Worm (Caenorhabditis elegans) whole organism, L2 larva: Measurements from ENCODE around the gene T02H6.10.

Experiments
- C34F6.9 ChIP-seq: fragments of 150-350 bp; optimal IDR thresholded peaks from 2 replicates; lab custom pipeline; 2014; ENCODE audit warnings: missing biosample characterization, missing genetic modification characterization
- F13H6.1 ChIP-seq: sonication (generic microtip); optimal IDR thresholded peaks from 2 replicates; lab custom pipeline; 2016; ENCODE audit warnings: missing genetic modification characterization, missing compliant biosample characterization
- R02D3.7 ChIP-seq: fragments of 150-350 bp; optimal IDR thresholded peaks from 2 replicates; lab custom pipeline; 2014; ENCODE audit warnings: missing biosample characterization, missing genetic modification characterization
- aly-2 ChIP-seq: fragments of 150-350 bp; optimal IDR thresholded peaks from 2 replicates; lab custom pipeline; 2014; ENCODE audit warnings: missing biosample characterization, missing genetic modification characterization
- ama-1 ChIP-seq: fragments of 150-350 bp; optimal IDR thresholded peaks from 2 replicates; lab custom pipeline; 2018; ENCODE audit warnings: inconsistent platforms
- ceh-16 ChIP-seq: fragments of 150-350 bp; optimal IDR thresholded peaks from 2 replicates; lab custom pipeline; 2014; ENCODE audit warnings: missing biosample characterization, missing genetic modification characterization
- elt-1 ChIP-seq: fragments of 150-350 bp; optimal IDR thresholded peaks from 2 replicates; lab custom pipeline; 2014; ENCODE audit warnings: missing biosample characterization, missing genetic modification characterization
- gmeb-1 ChIP-seq: fragments of 150-350 bp; optimal IDR thresholded peaks from 2 replicates; lab custom pipeline; 2014; ENCODE audit warnings: missing biosample characterization, missing genetic modification characterization
- lin-11 ChIP-seq: fragments of 150-350 bp; sonication (generic microtip); optimal IDR thresholded peaks from 2 replicates; lab custom pipeline; 2014; ENCODE audit warnings: missing biosample characterization, missing genetic modification characterization, inconsistent platforms, mixed read lengths
- lin-13 ChIP-seq: fragments of 150-350 bp; optimal IDR thresholded peaks from 2 replicates; lab custom pipeline; 2014; ENCODE audit warnings: missing biosample characterization, missing genetic modification reagents, missing genetic modification characterization
- lin-39 ChIP-seq: fragments of 150-350 bp; optimal IDR thresholded peaks from 2 replicates; lab custom pipeline; 2014; ENCODE audit warnings: missing biosample characterization, missing genetic modification reagents, missing genetic modification characterization
- lsy-2 ChIP-seq, 2 experiments: fragments of 150-350 bp in 1 of 2; sonication (generic microtip) in 1 of 2; optimal IDR thresholded peaks; 2 replicates each; lab custom pipeline; 2014 to 2017; ENCODE audit warnings: missing biosample characterization in 2 of 2, missing genetic modification characterization in 2 of 2
- mab-5 ChIP-seq: fragments of 150-350 bp; optimal IDR thresholded peaks from 2 replicates; lab custom pipeline; 2014; ENCODE audit warnings: missing biosample characterization, missing genetic modification characterization
- mdl-1 ChIP-seq, 2 experiments: fragments of 150-350 bp in 1 of 2; sonication (generic microtip) in 1 of 2; optimal IDR thresholded peaks; 2 replicates each; lab custom pipeline; 2017; ENCODE audit warnings: missing biosample characterization in 2 of 2, missing genetic modification characterization in 2 of 2
- nhr-11 ChIP-seq: fragments of 150-350 bp; optimal IDR thresholded peaks from 2 replicates; lab custom pipeline; 2014; ENCODE audit warnings: missing biosample characterization, missing genetic modification characterization
- nhr-12 ChIP-seq: fragments of 150-350 bp; optimal IDR thresholded peaks from 2 replicates; lab custom pipeline; 2014; ENCODE audit warnings: missing biosample characterization, missing genetic modification characterization
- nhr-23 ChIP-seq: fragments of 150-350 bp; optimal IDR thresholded peaks from 2 replicates; lab custom pipeline; 2014; ENCODE audit warnings: missing biosample characterization, missing genetic modification reagents, missing genetic modification characterization
- nhr-237 ChIP-seq: fragments of 150-350 bp; optimal IDR thresholded peaks from 2 replicates; lab custom pipeline; 2014; ENCODE audit warnings: missing biosample characterization, missing genetic modification characterization
- nhr-6 ChIP-seq: fragments of 150-350 bp; optimal IDR thresholded peaks from 2 replicates; lab custom pipeline; 2014; ENCODE audit warnings: missing biosample characterization, missing genetic modification characterization
- nhr-77 ChIP-seq: fragments of 150-350 bp; optimal IDR thresholded peaks from 2 replicates; lab custom pipeline; 2014; ENCODE audit warnings: missing biosample characterization, missing genetic modification characterization
- peb-1 ChIP-seq: fragments of 150-350 bp; optimal IDR thresholded peaks from 2 replicates; lab custom pipeline; 2014; ENCODE audit warnings: missing biosample characterization, missing genetic modification characterization
- sem-4 ChIP-seq: fragments of 150-350 bp; optimal IDR thresholded peaks from 2 replicates; lab custom pipeline; 2014; ENCODE audit warnings: missing biosample characterization, missing genetic modification reagents, missing genetic modification characterization
- skn-1 ChIP-seq: sonication (generic microtip); optimal IDR thresholded peaks from 2 replicates; lab custom pipeline; 2017; ENCODE audit warnings: missing biosample characterization, missing genetic modification characterization
- sma-3 ChIP-seq: sonication (generic microtip); optimal IDR thresholded peaks from 2 replicates; lab custom pipeline; 2016; ENCODE audit warnings: missing genetic modification reagents, missing genetic modification characterization, missing compliant biosample characterization
- sma-9 ChIP-seq, 2 experiments: fragments of 150-350 bp in 1 of 2; sonication (generic microtip) in 1 of 2; optimal IDR thresholded peaks; 2 replicates each; lab custom pipeline; 2014 to 2016; ENCODE audit warnings: missing genetic modification characterization in 2 of 2, mild to moderate bottlenecking in 1 of 2, missing biosample characterization in 1 of 2, missing compliant biosample characterization in 1 of 2, missing genetic modification reagents in 1 of 2, moderate library complexity in 1 of 2
- unc-39 ChIP-seq: fragments of 150-350 bp; optimal IDR thresholded peaks from 2 replicates; lab custom pipeline; 2014; ENCODE audit warnings: missing biosample characterization, missing genetic modification characterization
- unc-55 ChIP-seq: fragments of 150-350 bp; sonication (generic microtip); optimal IDR thresholded peaks from 3 replicates; lab custom pipeline; 2014; ENCODE audit warnings: missing biosample characterization, missing genetic modification reagents, missing genetic modification characterization
- unc-62 ChIP-seq: fragments of 150-350 bp; optimal IDR thresholded peaks from 2 replicates; lab custom pipeline; 2014; ENCODE audit warnings: missing biosample characterization, missing genetic modification reagents, missing genetic modification characterization
- zag-1 ChIP-seq: fragments of 150-350 bp; optimal IDR thresholded peaks from 2 replicates; lab custom pipeline; 2014; ENCODE audit warnings: missing biosample characterization, missing genetic modification characterization
- ztf-11 ChIP-seq: sonication (generic microtip); optimal IDR thresholded peaks from 2 replicates; lab custom pipeline; 2017; ENCODE audit warnings: missing biosample characterization, missing genetic modification characterization
- ztf-4 ChIP-seq: fragments of 150-350 bp; optimal IDR thresholded peaks from 2 replicates; lab custom pipeline; 2014; ENCODE audit warnings: missing biosample characterization, missing genetic modification characterization

T02H6.10 gene

DNA sequence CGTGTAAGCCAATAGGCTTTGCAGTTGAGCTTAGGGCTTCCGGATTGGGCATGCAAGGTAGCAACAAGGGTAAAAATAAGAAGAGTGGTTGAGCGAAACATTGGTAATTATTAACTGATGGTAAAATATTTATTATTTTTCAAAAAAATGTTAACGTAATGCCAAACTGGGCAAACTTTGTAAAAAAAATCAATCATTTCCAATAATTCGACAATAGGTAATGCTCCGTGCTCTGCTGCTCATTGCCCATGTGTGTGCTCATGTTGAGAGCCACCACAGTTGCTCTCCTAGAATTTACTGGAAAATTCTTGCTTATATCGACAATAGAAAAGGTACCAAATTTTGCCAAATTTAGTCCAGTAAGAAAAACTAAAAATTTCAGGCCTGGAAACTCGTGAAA is at the start of gene T02H6.10, which contains the start of gene T02H6.8:
TSS of gene T02H6.10 (minus strand) at position 101 of the 400 bp plus-strand sequence.
TSS of gene T02H6.8 (plus strand) at position 221 of the 400 bp plus-strand sequence.
- TF ChIP-seq zag-1 (tag; lab: Kevin White, UChicago) (no peak), nhr-77 (tag; lab: Kevin White, UChicago) (no peak), nhr-237 (tag; lab: Kevin White, UChicago) (no peak)

DNA sequence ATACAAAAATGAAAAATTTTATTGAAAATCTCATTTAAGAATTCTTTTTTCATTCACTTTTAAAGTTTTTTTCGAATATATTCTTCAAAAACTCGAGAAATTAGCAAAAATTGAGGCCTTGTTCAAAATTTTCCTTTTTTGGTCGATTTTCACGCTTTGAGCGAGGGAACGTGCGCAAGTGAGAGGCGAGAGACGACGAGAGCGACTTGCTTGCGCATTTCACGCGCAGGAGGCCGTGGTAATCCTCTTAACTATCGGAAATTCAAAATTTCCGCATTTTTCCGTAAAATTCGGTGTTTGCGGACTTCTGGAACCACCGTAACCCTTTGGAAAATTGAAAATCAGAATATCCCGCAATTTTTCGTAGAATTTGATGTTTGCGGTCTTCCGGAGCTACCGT is 49.4 kb upstream of the T02H6.10 start:
- TF ChIP-seq sem-4 (tag; lab: Kevin White, UChicago) (no peak), peb-1 (tag; lab: Kevin White, UChicago) (no peak), sma-9 (GFP tag; optimal IDR thresholded peaks at IDR 0.05; lab: Kevin White, UChicago) (no peak), sma-9 (tag; optimal IDR thresholded peaks at IDR 0.05; lab: Kevin White, UChicago) (no peak), unc-62 (GFP tag; lab: Kevin White, UChicago) (no peak), lsy-2 (tag; optimal IDR thresholded peaks at IDR 0.05; lab: Kevin White, UChicago) (peak in 1 of 2 experiments; percentile 17)

DNA sequence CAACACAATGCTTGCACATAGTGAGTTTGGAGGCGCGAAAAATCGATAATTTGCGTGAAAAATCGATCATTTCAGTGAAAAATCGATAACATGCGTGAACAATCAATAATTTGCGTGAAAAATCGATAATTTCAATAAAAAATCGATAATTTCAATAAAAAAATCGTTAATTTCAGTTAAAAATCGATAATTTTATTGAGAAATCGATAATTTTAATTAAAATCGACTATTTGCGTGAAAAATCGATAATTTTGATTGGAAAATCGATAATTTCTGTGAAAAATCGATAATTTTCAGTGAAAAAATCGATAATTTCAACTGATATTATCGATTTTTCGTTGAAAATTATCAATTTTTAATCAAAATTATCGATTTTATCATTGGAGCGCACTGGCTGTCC is 43.5 kb upstream of the T02H6.10 start:
- TF ChIP-seq nhr-23 (tag; lab: Kevin White, UChicago): no peak
- TF ChIP-seq sma-9 (GFP tag; optimal IDR thresholded peaks at IDR 0.05; lab: Kevin White, UChicago): no peak
- no peak for TF ChIP-seq sma-9 (tag; optimal IDR thresholded peaks at IDR 0.05; lab: Kevin White, UChicago)
- TF ChIP-seq lin-39: no peak
- no peak for TF ChIP-seq gmeb-1 (tag; lab: Kevin White, UChicago)
- no peak for TF ChIP-seq unc-39 (tag; lab: Kevin White, UChicago)
- TF ChIP-seq ceh-16 (tag; lab: Kevin White, UChicago): no peak
- TF ChIP-seq mdl-1 (tag; optimal IDR thresholded peaks at IDR 0.05; lab: Kevin White, UChicago): no peak
- no peak for TF ChIP-seq unc-55 (GFP tag; lab: Kevin White, UChicago)
- no peak for TF ChIP-seq nhr-11

DNA sequence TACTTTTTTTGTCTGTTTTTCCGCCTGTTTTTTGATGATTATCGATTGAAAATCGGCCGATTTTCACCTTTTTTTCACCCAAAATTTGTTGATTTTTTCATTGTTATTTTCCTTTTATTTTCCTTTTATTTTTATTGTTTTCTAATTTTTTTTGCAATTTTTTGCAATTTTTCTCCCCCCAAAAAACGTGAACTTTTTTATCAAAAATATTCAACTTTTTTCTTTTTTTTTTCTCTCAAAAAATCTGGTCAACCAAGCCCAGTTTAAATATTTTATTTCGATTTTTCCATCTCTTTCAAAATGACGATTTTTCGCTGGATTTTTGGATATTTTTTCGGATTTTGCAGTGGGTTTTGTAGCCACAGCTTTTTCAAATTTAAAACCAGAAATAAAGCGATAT is 43.0 kb upstream of the T02H6.10 start, which contains the start of gene rfip-2:
TSS of gene rfip-2 (plus strand) at position 301 of the 400 bp plus-strand sequence.
- TF ChIP-seq aly-2 (no peak), lin-11 (tag; lab: Kevin White, UChicago) (no peak), F13H6.1 (no peak), mdl-1 (tag; optimal IDR thresholded peaks at IDR 0.05; lab: Kevin White, UChicago) (no peak), mab-5 (tag; lab: Kevin White, UChicago) (no peak), unc-62 (GFP tag; lab: Kevin White, UChicago) (no peak), unc-39 (tag; lab: Kevin White, UChicago) (no peak), sma-9 (GFP tag; optimal IDR thresholded peaks at IDR 0.05; lab: Kevin White, UChicago) (no peak), sma-9 (tag; optimal IDR thresholded peaks at IDR 0.05; lab: Kevin White, UChicago) (no peak), nhr-6 (tag; lab: Kevin White, UChicago) (no peak)

DNA sequence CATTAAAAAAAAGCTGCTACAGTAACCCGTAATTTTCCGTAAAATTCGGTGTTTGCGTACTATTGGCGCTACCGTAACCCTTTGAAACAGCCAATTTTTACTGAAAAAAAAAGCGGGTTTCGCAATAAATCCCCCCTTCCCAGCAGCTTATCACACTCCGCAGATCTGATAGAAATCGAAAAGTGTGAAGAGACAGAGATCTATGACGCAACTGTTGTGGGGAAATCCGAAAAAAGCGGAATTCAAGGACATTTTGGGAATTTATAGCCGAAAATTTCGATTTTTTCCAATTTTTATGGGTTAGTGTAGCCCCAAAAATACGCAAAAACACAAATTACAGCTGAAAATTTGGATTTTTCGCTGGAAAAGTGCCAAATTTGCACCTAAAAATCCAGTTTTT is 41.4 kb upstream of the T02H6.10 start:
- no peak for TF ChIP-seq lin-13 (GFP tag; lab: Kevin White, UChicago)
- no peak for TF ChIP-seq lin-39
- TF ChIP-seq, all 48 proteins: peak for 0

DNA sequence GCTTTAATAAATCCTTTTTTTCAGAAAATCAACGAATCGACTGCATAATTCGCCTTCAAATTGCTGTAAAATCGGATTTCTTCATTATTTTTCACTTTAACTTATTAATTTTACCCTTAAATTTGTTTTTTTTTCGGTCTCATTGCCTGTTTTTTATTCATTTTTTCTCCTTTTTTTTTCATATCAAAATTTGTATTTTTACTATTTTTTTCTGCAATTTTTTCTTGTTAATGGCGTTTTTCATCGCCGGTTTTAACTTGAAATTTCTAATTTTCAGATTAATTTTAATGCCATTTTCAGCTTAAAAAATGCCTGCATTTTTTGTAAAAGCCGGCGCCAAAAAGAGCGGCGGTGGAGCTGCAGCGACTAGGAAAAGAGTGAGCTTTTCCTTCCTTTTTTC is 28.6 kb upstream of the T02H6.10 start, which contains the start of gene T02H6.1:
TSS of gene T02H6.1 (plus strand) at position 301 of the 400 bp plus-strand sequence.
- no peak for TF ChIP-seq elt-1
- TF ChIP-seq nhr-11: no peak
- TF ChIP-seq ama-1 (lab: Kevin White, UChicago): no peak
- TF ChIP-seq R02D3.7: no peak
- no peak for TF ChIP-seq nhr-237 (tag; lab: Kevin White, UChicago)
- no peak for TF ChIP-seq ztf-11 (tag; lab: Kevin White, UChicago)
- no peak for TF ChIP-seq F13H6.1
- TF ChIP-seq skn-1: no peak
- TF ChIP-seq nhr-6 (tag; lab: Kevin White, UChicago): no peak
- TF ChIP-seq mdl-1 (tag; optimal IDR thresholded peaks at IDR 0.05; lab: Kevin White, UChicago): no peak
- TF ChIP-seq unc-55 (GFP tag; lab: Kevin White, UChicago): no peak
- TF ChIP-seq sma-3 (GFP tag; lab: Kevin White, UChicago): no peak
- no peak for TF ChIP-seq C34F6.9
- no peak for TF ChIP-seq sma-9 (GFP tag; optimal IDR thresholded peaks at IDR 0.05; lab: Kevin White, UChicago)
- TF ChIP-seq sma-9 (tag; optimal IDR thresholded peaks at IDR 0.05; lab: Kevin White, UChicago): no peak
- no peak for TF ChIP-seq nhr-12 (tag; lab: Kevin White, UChicago)
- TF ChIP-seq ztf-4 (tag; lab: Kevin White, UChicago): no peak
- TF ChIP-seq, all 48 proteins: peak for 0
